Fruit fly (Drosophila melanogaster) whole organism, adult: ENCODE measurements around the gene Exo70.

Experiments
- CG11617 ChIP-seq: fragments of 200-800 bp; sonication (Bioruptor generic); optimal IDR thresholded peaks from 2 replicates; lab custom pipeline; 2017; ENCODE audit warnings: mild to moderate bottlenecking, missing biosample characterization, missing genetic modification reagents, missing genetic modification characterization
- CG14711 ChIP-seq: fragments of 200-800 bp; sonication (Bioruptor generic); optimal IDR thresholded peaks from 2 replicates; lab custom pipeline; 2018; ENCODE audit warnings: missing biosample characterization, mild to moderate bottlenecking, missing genetic modification characterization, moderate library complexity
- CG1620 ChIP-seq: fragments of 200-800 bp; sonication (Bioruptor generic); optimal IDR thresholded peaks from 2 replicates; lab custom pipeline; 2016; ENCODE audit warnings: missing biosample characterization, missing genetic modification characterization
- CG33017 ChIP-seq: fragments of 200-800 bp; sonication (Bioruptor generic); optimal IDR thresholded peaks from 2 replicates; lab custom pipeline; 2018; ENCODE audit warnings: missing biosample characterization, mild to moderate bottlenecking, missing genetic modification characterization, moderate library complexity
- CG5204 ChIP-seq: fragments of 200-800 bp; sonication (Bioruptor generic); optimal IDR thresholded peaks from 2 replicates; lab custom pipeline; 2016; ENCODE audit warnings: missing biosample characterization, missing genetic modification characterization
- Clk ChIP-seq: fragments of 200-800 bp; sonication (Bioruptor generic); optimal IDR thresholded peaks from 2 replicates; lab custom pipeline; 2017; ENCODE audit warnings: missing biosample characterization, missing genetic modification characterization
- Hr96 ChIP-seq: fragments of 200-800 bp; sonication (Bioruptor generic); optimal IDR thresholded peaks from 2 replicates; lab custom pipeline; 2016; ENCODE audit warnings: missing biosample characterization, missing genetic modification characterization
- Mnt ChIP-seq: fragments of 200-800 bp; sonication (Bioruptor generic); optimal IDR thresholded peaks from 2 replicates; lab custom pipeline; 2016; ENCODE audit warnings: missing biosample characterization, mild to moderate bottlenecking, missing genetic modification characterization
- cnc ChIP-seq, 2 experiments: fragments of >200 bp; optimal IDR thresholded peaks; 2 replicates each; lab custom pipeline; 2017
- kay ChIP-seq: fragments of 200-800 bp; sonication (Bioruptor generic); peaks from one replicate; lab custom pipeline; 2016; ENCODE audit warnings: missing biosample characterization, missing genetic modification characterization, borderline replicate concordance
- ovo ChIP-seq: fragments of 200-800 bp; sonication (Bioruptor generic); optimal IDR thresholded peaks from 2 replicates; lab custom pipeline; 2016; ENCODE audit warnings: missing biosample characterization, missing genetic modification characterization
- tj ChIP-seq: fragments of 200-800 bp; sonication (Bioruptor generic); optimal IDR thresholded peaks from 3 replicates; lab custom pipeline; 2017; ENCODE audit warnings: missing biosample characterization, mild to moderate bottlenecking, missing genetic modification characterization, moderate library complexity
- toe ChIP-seq: fragments of 200-800 bp; sonication (Bioruptor generic); optimal IDR thresholded peaks from 2 replicates; lab custom pipeline; 2016; ENCODE audit warnings: missing biosample characterization, missing genetic modification characterization

DNA sequence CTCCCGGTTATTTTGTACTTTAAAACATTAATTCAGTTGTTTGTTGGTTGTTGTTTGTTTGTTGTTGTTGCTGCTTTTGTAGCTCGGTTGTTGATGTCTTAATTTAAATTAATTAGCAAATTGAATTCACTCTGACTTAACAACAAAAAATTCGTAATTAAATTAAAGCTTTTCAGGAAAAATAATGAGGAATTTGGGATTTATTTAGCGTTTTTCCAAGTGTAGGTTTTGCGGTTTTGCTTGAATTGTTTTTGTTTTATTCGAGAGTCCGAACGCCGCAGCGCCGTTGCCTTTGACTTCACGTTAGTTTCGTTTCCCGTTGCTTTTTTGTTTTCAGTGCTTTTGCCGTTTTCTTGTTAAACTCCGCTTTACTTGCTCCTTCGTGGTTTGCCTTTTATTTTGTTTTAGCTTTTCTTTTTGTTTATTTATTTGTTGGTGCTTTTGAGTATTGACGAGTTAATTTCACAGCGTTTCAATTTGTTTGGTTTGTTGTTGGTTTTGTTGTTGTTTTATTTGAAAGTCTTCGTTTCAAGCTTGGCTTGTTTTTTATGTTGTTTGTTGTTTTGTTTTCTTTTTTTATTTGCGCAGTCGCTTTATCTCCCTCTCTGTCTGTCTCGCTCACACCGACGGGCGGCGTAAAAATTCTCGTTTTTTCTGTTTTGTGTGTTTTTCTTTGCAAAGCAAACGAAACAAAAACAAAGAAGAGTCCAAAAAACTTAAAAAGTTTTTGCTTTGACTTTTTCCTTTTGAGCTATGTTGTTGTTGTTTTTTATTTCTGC lies 29.3 kb downstream of the Exo70 start:
- TF ChIP-seq CG33017 (tag; lab: Kevin White, UChicago) = peak; percentile 55
- TF ChIP-seq Hr96 (GFP tag; lab: Kevin White, UChicago) = no peak
- TF ChIP-seq kay (GFP tag; lab: Kevin White, UChicago) = peak; percentile 96
- TF ChIP-seq CG11617 (GFP tag; lab: Kevin White, UChicago) = peak; percentile 22
- TF ChIP-seq Clk (GFP tag; lab: Kevin White, UChicago) = peak; percentile 10
- no peak for TF ChIP-seq toe (GFP tag; lab: Kevin White, UChicago)
- TF ChIP-seq tj (GFP tag; lab: Kevin White, UChicago) = no peak
- peak; percentile 49 for TF ChIP-seq ovo
- TF ChIP-seq CG14711 (tag; lab: Kevin White, UChicago) = no peak
- no peak for TF ChIP-seq CG1620 (GFP tag; lab: Kevin White, UChicago)
- no peak for TF ChIP-seq Mnt (GFP tag; lab: Kevin White, UChicago)
- no peak for TF ChIP-seq cnc (optimal IDR thresholded peaks at IDR 0.05; lab: Kevin White, UChicago)
- TF ChIP-seq CG5204 (GFP tag; lab: Kevin White, UChicago) = no peak
